Worm (Caenorhabditis elegans) whole organism, L3 larva: ENCODE results near the gene B0252.11.
A peak's percentile ranks its signal among the peaks of the same experiment; 100 is the strongest.

Experiments
- ama-1 ChIP-seq: fragments of 150-350 bp; optimal IDR thresholded peaks from 2 replicates; lab custom pipeline; 2018
- daf-12 ChIP-seq: fragments of 150-350 bp; optimal IDR thresholded peaks from 2 replicates; lab custom pipeline; 2014; ENCODE audit warnings: missing biosample characterization, missing genetic modification reagents, missing genetic modification characterization
- elt-1 ChIP-seq: fragments of 150-350 bp; optimal IDR thresholded peaks from 2 replicates; lab custom pipeline; 2014; ENCODE audit warnings: missing biosample characterization, missing genetic modification characterization
- fkh-10 ChIP-seq: sonication (generic microtip); optimal IDR thresholded peaks from 2 replicates; lab custom pipeline; 2017; ENCODE audit warnings: missing biosample characterization, missing genetic modification reagents, missing genetic modification characterization
- fos-1 ChIP-seq: fragments of 150-350 bp; optimal IDR thresholded peaks from 2 replicates; lab custom pipeline; 2014; ENCODE audit warnings: missing biosample characterization, missing genetic modification characterization
- lin-15B ChIP-seq: fragments of 150-350 bp; optimal IDR thresholded peaks from 2 replicates; lab custom pipeline; 2014; ENCODE audit warnings: missing biosample characterization, missing genetic modification characterization
- lin-39 ChIP-seq: fragments of 150-350 bp; optimal IDR thresholded peaks from 2 replicates; lab custom pipeline; 2018; ENCODE audit warnings: missing biosample characterization, missing genetic modification reagents, missing genetic modification characterization
- pqm-1 ChIP-seq: fragments of 150-350 bp; optimal IDR thresholded peaks from 2 replicates; lab custom pipeline; 2017; ENCODE audit warnings: missing biosample characterization, missing genetic modification characterization, inconsistent platforms
- skn-1 ChIP-seq: fragments of 150-350 bp; optimal IDR thresholded peaks from 2 replicates; lab custom pipeline; 2014; ENCODE audit warnings: missing biosample characterization, missing genetic modification characterization
- unc-62 ChIP-seq: fragments of 150-350 bp; sonication (generic microtip); optimal IDR thresholded peaks from 4 replicates; lab custom pipeline; 2014; ENCODE audit warnings: missing biosample characterization, missing genetic modification reagents, missing genetic modification characterization

- TF ChIP-seq elt-1 (no peak), daf-12 (tag; lab: Kevin White, UChicago) (no peak), skn-1 (tag; lab: Kevin White, UChicago) (peak; percentile 79), fos-1 (tag; lab: Kevin White, UChicago) (peak; percentile 37), lin-39 (tag; lab: Kevin White, UChicago) (peak; percentile 60), ama-1 (no peak), lin-15B (peak; percentile 38), pqm-1 (tag; lab: Kevin White, UChicago) (peak; percentile 56), unc-62 (GFP tag; lab: Kevin White, UChicago) (peak; percentile 6), fkh-10 (GFP tag; lab: Kevin White, UChicago) (peak; percentile 44)
Observed at ce11 chrII:6926488-6926887, 8.9 kb upstream of the B0252.11 start.
